Fruit fly (Drosophila melanogaster) whole organism, pupa: ENCODE data around the gene CG7728.

Experiments used
- CG12605 ChIP-seq: fragments of 200-800 bp; sonication (Bioruptor generic); IDR thresholded peaks from 2 replicates; pipeline ENCODE4 v1.3.6; 2022; ENCODE audit warnings: missing biosample characterization, missing genetic modification characterization
- CG13204 ChIP-seq: fragments of 200-800 bp; sonication (Bioruptor generic); optimal IDR thresholded peaks from 2 replicates; lab custom pipeline; 2018; ENCODE audit warnings: missing biosample characterization, mild to moderate bottlenecking, missing genetic modification characterization, moderate library complexity
- CG15710 ChIP-seq: fragments of 200-800 bp; sonication (Bioruptor generic); optimal IDR thresholded peaks from 2 replicates; lab custom pipeline; 2018; ENCODE audit warnings: missing biosample characterization, mild to moderate bottlenecking, missing genetic modification characterization, moderate library complexity
- CG32121 ChIP-seq: fragments of 200-800 bp; sonication (Bioruptor generic); IDR thresholded peaks from 2 replicates; pipeline ENCODE4 v1.3.6; 2022; ENCODE audit warnings: missing biosample characterization, missing genetic modification characterization
- CG34367 ChIP-seq: fragments of 200-800 bp; sonication (Bioruptor generic); optimal IDR thresholded peaks from 2 replicates; lab custom pipeline; 2018; ENCODE audit warnings: missing biosample characterization, mild to moderate bottlenecking, missing genetic modification characterization
- CG4496 ChIP-seq: fragments of 200-800 bp; sonication (Bioruptor generic); IDR thresholded peaks from 3 replicates; pipeline ENCODE4 v1.3.6; 2022; ENCODE audit warnings: missing biosample characterization, missing genetic modification characterization
- CG8301 ChIP-seq: fragments of 200-800 bp; sonication (Bioruptor generic); optimal IDR thresholded peaks from 2 replicates; lab custom pipeline; 2018; ENCODE audit warnings: missing biosample characterization, mild to moderate bottlenecking, missing genetic modification characterization
- CG9948 ChIP-seq: fragments of 200-800 bp; sonication (Bioruptor generic); optimal IDR thresholded peaks from 2 replicates; lab custom pipeline; 2018; ENCODE audit warnings: missing biosample characterization, mild to moderate bottlenecking, missing genetic modification characterization, moderate library complexity
- D1 ChIP-seq: fragments of 200-800 bp; sonication (Bioruptor generic); optimal IDR thresholded peaks from 2 replicates; lab custom pipeline; 2018; ENCODE audit warnings: missing biosample characterization, mild to moderate bottlenecking, missing genetic modification characterization, moderate library complexity
- EcR ChIP-seq: fragments of 200-800 bp; sonication (Bioruptor generic); optimal IDR thresholded peaks from 3 replicates; lab custom pipeline; 2019; ENCODE audit warnings: missing biosample characterization, missing genetic modification characterization, mild to moderate bottlenecking, moderate library complexity, missing genetic modification reagents
- Ets98B ChIP-seq: fragments of 200-800 bp; sonication (Bioruptor generic); IDR thresholded peaks from 2 replicates; pipeline ENCODE4 v1.3.6; 2022; ENCODE audit warnings: missing biosample characterization, missing genetic modification characterization
- Pif1B ChIP-seq: fragments of 200-800 bp; sonication (Bioruptor generic); optimal IDR thresholded peaks from 3 replicates; lab custom pipeline; 2016; ENCODE audit warnings: missing biosample characterization, missing genetic modification characterization
- Snoo ChIP-seq: fragments of 200-800 bp; sonication (Bioruptor generic); optimal IDR thresholded peaks from 3 replicates; lab custom pipeline; 2017; ENCODE audit warnings: missing biosample characterization, mild to moderate bottlenecking, missing genetic modification characterization, inconsistent platforms

- TF ChIP-seq Ets98B (GFP tag; lab: Robert Waterston, UW) = 0 out of 2 replicates have a peak, but pooled peaks have one; percentile 23
- no peak for TF ChIP-seq CG32121 (GFP tag; lab: Robert Waterston, UW)
- TF ChIP-seq Snoo (tag; lab: Kevin White, UChicago) = no peak
- TF ChIP-seq CG12605 (GFP tag; lab: Robert Waterston, UW) = peak; percentile 39; the same call in 1 of the 2 replicates
- TF ChIP-seq CG8301 (tag; lab: Kevin White, UChicago) = no peak
- TF ChIP-seq CG4496 (GFP tag; lab: Robert Waterston, UW) = 0 out of 3 replicates have a peak, but pooled peaks have one; percentile 51
- TF ChIP-seq Pif1B (GFP tag; lab: Kevin White, UChicago) = no peak
- TF ChIP-seq CG9948 (tag; lab: Kevin White, UChicago) = no peak
- TF ChIP-seq D1 (tag; lab: Kevin White, UChicago) = no peak
- TF ChIP-seq EcR (GFP tag; lab: Kevin White, UChicago) = no peak
- TF ChIP-seq CG13204 (GFP tag; lab: Kevin White, UChicago) = no peak
- no peak for TF ChIP-seq CG34367 (tag; lab: Kevin White, UChicago)
- no peak for TF ChIP-seq CG15710 (tag; lab: Kevin White, UChicago)
Observed at dm6 chr3L:17047811-17048239, 31.5 kb downstream of the CG7728 start.
